Fruit fly (Drosophila melanogaster) whole organism, prepupa: ENCODE results near the gene CG1103.

ENCODE experiments used
- Blimp-1 ChIP-seq: fragments of 200-800 bp; sonication (Bioruptor generic); optimal IDR thresholded peaks from 3 replicates; lab custom pipeline; 2017; ENCODE audit warnings: missing biosample characterization, missing genetic modification characterization, mild to moderate bottlenecking, moderate library complexity, missing genetic modification reagents
- CG11294 ChIP-seq: fragments of 200-800 bp; sonication (Bioruptor generic); IDR thresholded peaks from 2 replicates; pipeline ENCODE4 v1.3.6; 2022; ENCODE audit warnings: missing biosample characterization, missing genetic modification characterization
- CG11762 ChIP-seq: fragments of 200-800 bp; sonication (Bioruptor generic); optimal IDR thresholded peaks from 3 replicates; lab custom pipeline; 2016; ENCODE audit warnings: missing biosample characterization, missing genetic modification characterization; ENCODE audit not compliant: insufficient read depth
- CG3032 ChIP-seq: fragments of 200-800 bp; optimal IDR thresholded peaks from 2 replicates; lab custom pipeline; 2019; ENCODE audit warnings: missing biosample characterization, mild to moderate bottlenecking, missing genetic modification characterization, moderate library complexity
- CG31627 ChIP-seq: fragments of 200-800 bp; sonication (Bioruptor generic); optimal IDR thresholded peaks from 3 replicates; lab custom pipeline; 2016; ENCODE audit warnings: missing biosample characterization, missing genetic modification characterization
- CG34406 ChIP-seq: fragments of 200-800 bp; sonication (Bioruptor generic); optimal IDR thresholded peaks from 3 replicates; lab custom pipeline; 2016; ENCODE audit warnings: missing biosample characterization, missing genetic modification characterization
- CG3919 ChIP-seq: fragments of 200-800 bp; sonication (Bioruptor generic); optimal IDR thresholded peaks from 3 replicates; lab custom pipeline; 2016; ENCODE audit warnings: missing biosample characterization, missing genetic modification characterization
- CG4318 ChIP-seq: fragments of 200-800 bp; sonication (Bioruptor generic); optimal IDR thresholded peaks from 3 replicates; lab custom pipeline; 2017; ENCODE audit warnings: missing biosample characterization, mild to moderate bottlenecking, missing genetic modification characterization
- CG6163 ChIP-seq: fragments of 200-800 bp; sonication (Bioruptor generic); IDR thresholded peaks from 3 replicates; pipeline ENCODE4 v1.3.6; 2022; ENCODE audit warnings: missing biosample characterization, missing genetic modification characterization
- CG6276 ChIP-seq: fragments of 200-800 bp; sonication (Bioruptor generic); optimal IDR thresholded peaks from 2 replicates; lab custom pipeline; 2017; ENCODE audit warnings: missing biosample characterization, mild to moderate bottlenecking, missing genetic modification characterization
- CG6792 ChIP-seq: fragments of 200-800 bp; sonication (Bioruptor generic); optimal IDR thresholded peaks from 3 replicates; lab custom pipeline; 2016; ENCODE audit warnings: missing biosample characterization, missing genetic modification characterization
- CG6808 ChIP-seq: fragments of 200-800 bp; sonication (Bioruptor generic); optimal IDR thresholded peaks from 3 replicates; lab custom pipeline; 2017; ENCODE audit warnings: missing biosample characterization, missing genetic modification characterization, mild to moderate bottlenecking, moderate library complexity, missing genetic modification reagents
- CG6854 ChIP-seq: fragments of 200-800 bp; sonication (Bioruptor generic); optimal IDR thresholded peaks from 2 replicates; lab custom pipeline; 2017; ENCODE audit warnings: missing biosample characterization, mild to moderate bottlenecking, missing genetic modification characterization
- CG7368 ChIP-seq: fragments of 200-800 bp; sonication (Bioruptor generic); optimal IDR thresholded peaks from 3 replicates; lab custom pipeline; 2016; ENCODE audit warnings: missing biosample characterization, missing genetic modification characterization
- CG8119 ChIP-seq: fragments of 200-800 bp; sonication (Bioruptor generic); IDR thresholded peaks from 3 replicates; pipeline ENCODE4 v1.3.6; 2022; ENCODE audit warnings: missing biosample characterization, missing genetic modification characterization
- CG8632 ChIP-seq: fragments of 200-800 bp; sonication (Bioruptor generic); optimal IDR thresholded peaks from 3 replicates; lab custom pipeline; 2016; ENCODE audit warnings: missing biosample characterization, missing genetic modification characterization
- CG9139 ChIP-seq: fragments of 200-800 bp; sonication (Bioruptor generic); optimal IDR thresholded peaks from 3 replicates; lab custom pipeline; 2017; ENCODE audit warnings: missing biosample characterization, mild to moderate bottlenecking, missing genetic modification characterization
- Eip75B ChIP-seq: fragments of 200-800 bp; sonication (Bioruptor generic); optimal IDR thresholded peaks from 3 replicates; lab custom pipeline; 2016; ENCODE audit warnings: missing biosample characterization, missing genetic modification characterization
- Eip78C ChIP-seq: fragments of 200-800 bp; sonication (Bioruptor generic); peaks from one replicate; lab custom pipeline; 2016; ENCODE audit warnings: missing biosample characterization, missing genetic modification characterization
- Eip93F ChIP-seq: fragments of 200-800 bp; sonication (Bioruptor generic); optimal IDR thresholded peaks from 2 replicates; lab custom pipeline; 2016; ENCODE audit warnings: missing biosample characterization, mild to moderate bottlenecking, missing genetic modification characterization
- Ets21C ChIP-seq: fragments of 200-800 bp; sonication (Bioruptor generic); optimal IDR thresholded peaks from 3 replicates; lab custom pipeline; 2016; ENCODE audit warnings: missing biosample characterization, missing genetic modification characterization
- Hr39 ChIP-seq: fragments of 200-800 bp; sonication (Bioruptor generic); optimal IDR thresholded peaks from 2 replicates; lab custom pipeline; 2016; ENCODE audit warnings: missing biosample characterization, missing genetic modification characterization
- Hr4 ChIP-seq: fragments of 200-800 bp; sonication (Bioruptor generic); optimal IDR thresholded peaks from 3 replicates; lab custom pipeline; 2016; ENCODE audit warnings: missing biosample characterization, missing genetic modification characterization
- Lpt ChIP-seq: fragments of 200-800 bp; sonication (Bioruptor generic); optimal IDR thresholded peaks from 3 replicates; lab custom pipeline; 2016; ENCODE audit warnings: missing biosample characterization, missing genetic modification characterization
- Met ChIP-seq: fragments of 200-800 bp; sonication (Bioruptor generic); optimal IDR thresholded peaks from 3 replicates; lab custom pipeline; 2016; ENCODE audit warnings: missing biosample characterization, missing genetic modification characterization
- Smox ChIP-seq: fragments of 200-800 bp; sonication (Bioruptor generic); optimal IDR thresholded peaks from 3 replicates; lab custom pipeline; 2016; ENCODE audit warnings: missing biosample characterization, missing genetic modification characterization
- Sox102F ChIP-seq: fragments of 200-800 bp; sonication (Bioruptor generic); optimal IDR thresholded peaks from 2 replicates; lab custom pipeline; 2016; ENCODE audit warnings: missing biosample characterization, mild to moderate bottlenecking, missing genetic modification characterization
- Sox14 ChIP-seq: fragments of 200-800 bp; sonication (Bioruptor generic); optimal IDR thresholded peaks from 3 replicates; lab custom pipeline; 2016; ENCODE audit warnings: missing biosample characterization, missing genetic modification characterization
- achi ChIP-seq: fragments of 200-800 bp; sonication (Bioruptor generic); optimal IDR thresholded peaks from 3 replicates; lab custom pipeline; 2016; ENCODE audit warnings: missing biosample characterization, missing genetic modification characterization
- acj6 ChIP-seq: fragments of 200-800 bp; sonication (Bioruptor generic); optimal IDR thresholded peaks from 3 replicates; lab custom pipeline; 2016; ENCODE audit warnings: missing biosample characterization, missing genetic modification characterization
- cyc ChIP-seq: fragments of 200-800 bp; sonication (Bioruptor generic); optimal IDR thresholded peaks from 3 replicates; lab custom pipeline; 2016; ENCODE audit warnings: missing biosample characterization, missing genetic modification characterization
- dsx ChIP-seq: fragments of 200-800 bp; optimal IDR thresholded peaks from 3 replicates; lab custom pipeline; 2019; ENCODE audit warnings: missing biosample characterization, mild to moderate bottlenecking, missing genetic modification characterization, moderate library complexity; ENCODE audit not compliant: poor library complexity, severe bottlenecking
- eg ChIP-seq: fragments of 200-800 bp; sonication (Bioruptor generic); IDR thresholded peaks from 3 replicates; pipeline ENCODE4 v1.3.6; 2022; ENCODE audit warnings: missing biosample characterization, missing genetic modification characterization
- esn ChIP-seq: fragments of 200-800 bp; sonication (Bioruptor generic); optimal IDR thresholded peaks from 2 replicates; lab custom pipeline; 2016; ENCODE audit warnings: missing biosample characterization, mild to moderate bottlenecking, missing genetic modification characterization, moderate library complexity
- fd59A ChIP-seq: fragments of 200-800 bp; sonication (Bioruptor generic); optimal IDR thresholded peaks from 2 replicates; lab custom pipeline; 2017; ENCODE audit warnings: missing biosample characterization, mild to moderate bottlenecking, missing genetic modification characterization, missing genetic modification reagents
- fkh ChIP-seq: fragments of 200-800 bp; sonication (Bioruptor generic); optimal IDR thresholded peaks from 3 replicates; lab custom pipeline; 2017; ENCODE audit warnings: missing biosample characterization, mild to moderate bottlenecking, missing genetic modification characterization, moderate library complexity
- lz ChIP-seq: fragments of 200-800 bp; sonication (Bioruptor generic); optimal IDR thresholded peaks from 3 replicates; lab custom pipeline; 2016; ENCODE audit warnings: missing biosample characterization, missing genetic modification characterization
- net ChIP-seq: fragments of 200-800 bp; sonication (Bioruptor generic); optimal IDR thresholded peaks from 3 replicates; lab custom pipeline; 2016; ENCODE audit warnings: missing biosample characterization, missing genetic modification characterization
- pdm3 ChIP-seq: fragments of 200-800 bp; sonication (Bioruptor generic); optimal IDR thresholded peaks from 3 replicates; lab custom pipeline; 2016; ENCODE audit warnings: missing biosample characterization, missing genetic modification characterization
- salr ChIP-seq, 2 experiments: fragments of 200-800 bp; sonication (Bioruptor generic); optimal IDR thresholded peaks; 3 replicates each; lab custom pipeline; 2016 to 2018; ENCODE audit warnings: missing biosample characterization in 2 of 2, missing genetic modification characterization in 2 of 2, mild to moderate bottlenecking in 1 of 2
- ss ChIP-seq, 2 experiments: fragments of 200-800 bp; sonication (Bioruptor generic); optimal IDR thresholded peaks; 2 replicates in 1 of 2; 3 replicates in 1 of 2; lab custom pipeline; 2017 to 2018; ENCODE audit warnings: mild to moderate bottlenecking in 2 of 2, missing biosample characterization in 2 of 2, missing genetic modification characterization in 2 of 2, moderate library complexity in 1 of 2
- svp ChIP-seq: fragments of 200-800 bp; sonication (Bioruptor generic); peaks from one replicate; lab custom pipeline; 2016; ENCODE audit warnings: missing biosample characterization, missing genetic modification characterization
- topi ChIP-seq: fragments of 200-800 bp; sonication (Bioruptor generic); optimal IDR thresholded peaks from 3 replicates; lab custom pipeline; 2016; ENCODE audit warnings: missing biosample characterization, missing genetic modification characterization
- vri ChIP-seq: fragments of 200-800 bp; sonication (Bioruptor generic); optimal IDR thresholded peaks from 3 replicates; lab custom pipeline; 2016; ENCODE audit warnings: missing biosample characterization, mild to moderate bottlenecking, missing genetic modification characterization

The CG1103 gene

DNA sequence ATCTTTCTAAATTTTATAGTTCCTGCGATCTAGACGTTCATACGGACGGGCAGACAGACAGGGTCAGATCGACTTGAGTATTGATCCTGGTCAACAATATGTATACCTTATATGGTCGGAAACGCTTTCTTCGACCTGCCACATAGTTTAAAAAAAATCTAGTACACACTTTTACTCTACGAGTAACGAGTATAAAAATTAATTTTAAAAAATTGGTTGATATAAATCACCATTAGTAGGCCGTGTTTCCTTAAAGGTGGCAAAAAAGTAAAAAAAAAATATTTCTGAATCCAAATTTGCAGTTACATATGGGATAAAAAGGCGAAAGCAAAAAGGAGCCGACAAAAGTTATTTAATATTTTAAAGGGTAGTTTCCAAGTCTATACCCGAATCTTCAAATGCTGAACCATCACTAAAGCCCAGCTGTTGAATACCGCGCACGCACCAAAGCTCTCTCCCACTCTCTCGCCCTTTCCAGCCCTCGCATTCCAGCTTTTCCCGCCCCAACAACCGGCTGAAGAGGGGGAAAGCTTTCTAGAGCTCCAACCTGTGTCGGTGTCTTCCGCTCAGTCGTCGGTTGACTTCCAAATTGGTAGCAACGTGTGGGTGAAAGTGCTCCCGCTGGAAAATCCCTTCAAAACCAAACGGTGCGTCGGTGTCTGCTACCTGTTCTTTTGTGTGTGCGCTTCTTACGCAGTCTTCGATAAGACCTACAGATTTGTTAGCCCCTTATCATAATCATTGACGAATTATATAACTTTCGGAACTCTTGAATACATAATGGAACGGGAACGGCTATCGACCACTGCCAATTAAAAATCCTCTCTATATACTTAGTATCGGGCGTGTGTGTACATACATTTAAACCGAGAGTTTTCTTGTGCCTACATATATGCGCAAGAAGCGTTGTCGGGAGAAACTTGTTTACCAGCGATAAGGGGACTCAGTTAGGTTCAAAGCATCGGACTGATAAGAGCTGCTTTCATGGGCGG lies 41.1 kb downstream of the CG1103 start, which contains the start of gene Sfxn1-3:
Gene Sfxn1-3, plus strand, starts transcription at position 238 of the 992 bp plus-strand sequence.
- TF ChIP-seq Sox102F (GFP tag; lab: Kevin White, UChicago) (no peak), Blimp-1 (GFP tag; lab: Kevin White, UChicago) (peak; percentile 40), CG11294 (GFP tag; lab: Robert Waterston, UW) (no peak; the same call in 1 of the 2 replicates), CG8119 (GFP tag; lab: Robert Waterston, UW) (peak; percentile 50; the same call in 2 of the 3 replicates), lz (peak; percentile 37), CG4318 (GFP tag; lab: Kevin White, UChicago) (no peak), CG6163 (GFP tag; lab: Robert Waterston, UW) (peak; percentile 68), CG6792 (peak; percentile 4), Hr39 (GFP tag; lab: Kevin White, UChicago) (peak; percentile 22), CG9139 (peak; percentile 70), fd59A (GFP tag; lab: Kevin White, UChicago) (no peak), Eip78C (GFP tag; lab: Kevin White, UChicago) (peak; percentile 88), CG3919 (GFP tag; lab: Kevin White, UChicago) (peak; percentile 67), Lpt (GFP tag; lab: Kevin White, UChicago) (peak; percentile 7), CG7368 (GFP tag; lab: Kevin White, UChicago) (peak; percentile 46), Ets21C (no peak), esn (GFP tag; lab: Kevin White, UChicago) (peak; percentile 64), Hr4 (GFP tag; lab: Kevin White, UChicago) (no peak), vri (GFP tag; lab: Kevin White, UChicago) (peak; percentile 100), Smox (GFP tag; lab: Kevin White, UChicago) (peak; percentile 34), CG8632 (peak; percentile 10), CG34406 (GFP tag; lab: Kevin White, UChicago) (peak; percentile 11), eg (GFP tag; lab: Robert Waterston, UW) (peak; percentile 71; the same call in 2 of the 3 replicates), Met (GFP tag; lab: Kevin White, UChicago) (peak; percentile 54), dsx (peak; percentile 72), ss (GFP tag; optimal IDR thresholded peaks at IDR 0.05; lab: Kevin White, UChicago) (peak in 1 of 2 experiments; percentile 66), CG6808 (GFP tag; lab: Kevin White, UChicago) (no peak), Eip93F (no peak), CG31627 (GFP tag; lab: Kevin White, UChicago) (peak; percentile 35), topi (GFP tag; lab: Kevin White, UChicago) (peak; percentile 57), net (GFP tag; lab: Kevin White, UChicago) (peak; percentile 62), Eip75B (GFP tag; lab: Kevin White, UChicago) (no peak), CG3032 (tag; lab: Kevin White, UChicago) (peak; percentile 4), svp (peak; percentile 86), pdm3 (GFP tag; lab: Kevin White, UChicago) (no peak), CG11762 (GFP tag; lab: Kevin White, UChicago) (peak; percentile 37), CG6276 (no peak), salr (GFP tag; optimal IDR thresholded peaks at IDR 0.05; lab: Kevin White, UChicago) (peak in 1 of 2 experiments; percentile 4), fkh (GFP tag; lab: Kevin White, UChicago) (peak; percentile 87), acj6 (GFP tag; lab: Kevin White, UChicago) (peak; percentile 2), CG6854 (GFP tag; lab: Kevin White, UChicago) (peak; percentile 90), Sox14 (GFP tag; lab: Kevin White, UChicago) (peak; percentile 10), achi (no peak), cyc (GFP tag; lab: Kevin White, UChicago) (no peak)
